Worm (Caenorhabditis elegans) whole organism, L3 larva: Measurements from ENCODE around the gene Y14H12B.2.

ENCODE experiments used
- R02D3.7 ChIP-seq: fragments of 150-350 bp; optimal IDR thresholded peaks from 2 replicates; lab custom pipeline; 2014; ENCODE audit warnings: missing biosample characterization, missing genetic modification characterization
- ceh-9 ChIP-seq: sonication (generic microtip); optimal IDR thresholded peaks from 2 replicates; lab custom pipeline; 2018; ENCODE audit warnings: missing biosample characterization, missing genetic modification characterization
- egl-27 ChIP-seq: sonication (generic microtip); optimal IDR thresholded peaks from 4 replicates; lab custom pipeline; 2017; ENCODE audit warnings: missing biosample characterization, missing genetic modification reagents, missing genetic modification characterization
- elt-3 ChIP-seq, 3 experiments: fragments of 150-350 bp in 1 of 3; sonication (generic microtip) in 2 of 3; optimal IDR thresholded peaks; 2 replicates in 2 of 3; 4 replicates in 1 of 3; lab custom pipeline; 2014 to 2017; ENCODE audit warnings: missing biosample characterization in 3 of 3, missing genetic modification characterization in 3 of 3
- fos-1 ChIP-seq: fragments of 150-350 bp; optimal IDR thresholded peaks from 2 replicates; lab custom pipeline; 2014; ENCODE audit warnings: missing biosample characterization, missing genetic modification characterization
- lin-15B ChIP-seq: fragments of 150-350 bp; optimal IDR thresholded peaks from 2 replicates; lab custom pipeline; 2014; ENCODE audit warnings: missing biosample characterization, missing genetic modification characterization
- nhr-11 ChIP-seq: fragments of 150-350 bp; optimal IDR thresholded peaks from 2 replicates; lab custom pipeline; 2014; ENCODE audit warnings: missing biosample characterization, missing genetic modification characterization
- nhr-23 ChIP-seq: fragments of 150-350 bp; optimal IDR thresholded peaks from 2 replicates; lab custom pipeline; 2014; ENCODE audit warnings: missing biosample characterization, missing genetic modification reagents, missing genetic modification characterization
- nhr-25 ChIP-seq: sonication (generic microtip); optimal IDR thresholded peaks from 2 replicates; lab custom pipeline; 2017; ENCODE audit warnings: missing biosample characterization, missing genetic modification characterization
- pqm-1 ChIP-seq: fragments of 150-350 bp; optimal IDR thresholded peaks from 2 replicates; lab custom pipeline; 2017; ENCODE audit warnings: missing biosample characterization, missing genetic modification characterization, inconsistent platforms
- zag-1 ChIP-seq: fragments of 150-350 bp; optimal IDR thresholded peaks from 2 replicates; lab custom pipeline; 2014; ENCODE audit warnings: missing biosample characterization, missing genetic modification characterization

DNA sequence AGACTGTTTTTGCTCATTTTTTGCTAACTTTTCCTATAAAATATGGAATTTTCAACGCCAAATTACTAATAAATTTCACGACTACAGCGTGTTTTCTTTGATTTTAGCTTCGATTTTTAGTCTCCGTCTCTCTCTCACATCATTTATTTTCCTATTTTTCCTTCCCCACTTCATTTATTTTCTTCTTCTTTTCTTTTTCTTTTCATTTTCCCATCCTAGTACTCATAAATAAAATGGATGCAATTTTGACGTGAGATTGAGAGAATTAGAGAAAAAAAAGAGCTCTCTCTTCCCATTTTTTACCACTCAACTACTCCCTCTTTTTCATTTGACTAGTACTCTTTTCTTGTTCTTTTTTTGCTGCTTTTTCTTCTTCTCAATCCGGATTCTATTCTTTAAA lies 26.7 kb upstream of the Y14H12B.2 start:
- TF ChIP-seq ceh-9 (tag; lab: Kevin White, UChicago) (no peak), nhr-25 (no peak), zag-1 (tag; lab: Kevin White, UChicago) (no peak), pqm-1 (tag; lab: Kevin White, UChicago) (no peak), nhr-23 (tag; lab: Kevin White, UChicago) (no peak), nhr-11 (tag; lab: Kevin White, UChicago) (no peak), lin-15B (tag; lab: Kevin White, UChicago) (no peak), fos-1 (no peak), R02D3.7 (tag; lab: Kevin White, UChicago) (no peak), elt-3 (tag; optimal IDR thresholded peaks at IDR 0.05; lab: Kevin White, UChicago) (no peak), egl-27 (tag; lab: Kevin White, UChicago) (no peak)
